Worm (Caenorhabditis elegans) whole organism, early embryonic: ENCODE data around the gene degl-2.
"Not testable (repeated sequence)": the region's sequence is repeated elsewhere in the genome, so short reads cannot be mapped to it uniquely, and the experiment has no call there.

ENCODE experiments used
- B0310.2 ChIP-seq: sonication (generic microtip); optimal IDR thresholded peaks from 2 replicates; lab custom pipeline; 2016; ENCODE audit warnings: mild to moderate bottlenecking, missing genetic modification characterization, missing compliant biosample characterization
- F13C5.2 ChIP-seq: sonication (generic microtip); optimal IDR thresholded peaks from 2 replicates; lab custom pipeline; 2017; ENCODE audit warnings: mild to moderate bottlenecking, missing genetic modification characterization, inconsistent platforms, missing compliant biosample characterization
- aly-1 ChIP-seq: sonication (generic microtip); optimal IDR thresholded peaks from 2 replicates; lab custom pipeline; 2016; ENCODE audit warnings: missing genetic modification characterization, missing compliant biosample characterization
- ama-1 ChIP-seq: fragments of 150-350 bp; optimal IDR thresholded peaks from 2 replicates; lab custom pipeline; 2014
- ceh-13 ChIP-seq: fragments of 200-800 bp; sonication (Bioruptor generic); optimal IDR thresholded peaks from 2 replicates; lab custom pipeline; 2018; ENCODE audit warnings: mild to moderate bottlenecking, missing genetic modification characterization, missing compliant biosample characterization
- ceh-36 ChIP-seq: sonication (generic microtip); optimal IDR thresholded peaks from 2 replicates; lab custom pipeline; 2016; ENCODE audit warnings: missing genetic modification characterization, inconsistent platforms, missing compliant biosample characterization
- ets-7 ChIP-seq: sonication (generic microtip); optimal IDR thresholded peaks from 2 replicates; lab custom pipeline; 2016; ENCODE audit warnings: missing genotype, missing genetic modification characterization, missing compliant biosample characterization
- flt-1 ChIP-seq: fragments of 200-800 bp; sonication (Bioruptor generic); IDR thresholded peaks from 2 replicates; pipeline ENCODE4 v1.3.6; 2022; ENCODE audit warnings: missing genetic modification characterization, missing compliant biosample characterization
- hmbx-1 ChIP-seq: sonication (generic microtip); optimal IDR thresholded peaks from 2 replicates; lab custom pipeline; 2016; ENCODE audit warnings: mild to moderate bottlenecking, missing genetic modification characterization, missing compliant biosample characterization
- hmg-4 ChIP-seq: fragments of 200-800 bp; sonication (Bioruptor generic); optimal IDR thresholded peaks from 2 replicates; lab custom pipeline; 2018; ENCODE audit warnings: mild to moderate bottlenecking, missing genetic modification characterization, missing compliant biosample characterization
- hnd-1 ChIP-seq: sonication (generic microtip); optimal IDR thresholded peaks from 2 replicates; lab custom pipeline; 2016; ENCODE audit warnings: missing genetic modification characterization, missing compliant biosample characterization
- pes-1 ChIP-seq: fragments of 200-800 bp; sonication (Bioruptor generic); IDR thresholded peaks from 2 replicates; pipeline ENCODE4 v1.3.6; 2022; ENCODE audit warnings: missing genetic modification reagents, missing genetic modification characterization, missing compliant biosample characterization
- scrt-1 ChIP-seq: fragments of 200-800 bp; sonication (Bioruptor generic); IDR thresholded peaks from 2 replicates; pipeline ENCODE4 v1.3.6; 2022; ENCODE audit warnings: missing genetic modification characterization, missing compliant biosample characterization
- sea-1 ChIP-seq: fragments of 200-800 bp; sonication (Bioruptor generic); conservative IDR thresholded peaks from 2 replicates; pipeline ENCODE4 v1.3.6; 2022; ENCODE audit warnings: missing genetic modification characterization, missing compliant biosample characterization
- tbx-11 ChIP-seq: fragments of 200-800 bp; sonication (Bioruptor generic); IDR thresholded peaks from 2 replicates; pipeline ENCODE4 v1.3.6; 2022; ENCODE audit warnings: missing genetic modification characterization, missing compliant biosample characterization
- tbx-37 ChIP-seq: fragments of 200-800 bp; sonication (Bioruptor generic); conservative IDR thresholded peaks from 2 replicates; pipeline ENCODE4 v1.3.6; 2022; ENCODE audit warnings: missing genetic modification reagents, missing genetic modification characterization, missing compliant biosample characterization
- tra-4 ChIP-seq: sonication (generic microtip); optimal IDR thresholded peaks from 2 replicates; lab custom pipeline; 2017; ENCODE audit warnings: missing genetic modification characterization, missing compliant biosample characterization

Gene degl-2

DNA sequence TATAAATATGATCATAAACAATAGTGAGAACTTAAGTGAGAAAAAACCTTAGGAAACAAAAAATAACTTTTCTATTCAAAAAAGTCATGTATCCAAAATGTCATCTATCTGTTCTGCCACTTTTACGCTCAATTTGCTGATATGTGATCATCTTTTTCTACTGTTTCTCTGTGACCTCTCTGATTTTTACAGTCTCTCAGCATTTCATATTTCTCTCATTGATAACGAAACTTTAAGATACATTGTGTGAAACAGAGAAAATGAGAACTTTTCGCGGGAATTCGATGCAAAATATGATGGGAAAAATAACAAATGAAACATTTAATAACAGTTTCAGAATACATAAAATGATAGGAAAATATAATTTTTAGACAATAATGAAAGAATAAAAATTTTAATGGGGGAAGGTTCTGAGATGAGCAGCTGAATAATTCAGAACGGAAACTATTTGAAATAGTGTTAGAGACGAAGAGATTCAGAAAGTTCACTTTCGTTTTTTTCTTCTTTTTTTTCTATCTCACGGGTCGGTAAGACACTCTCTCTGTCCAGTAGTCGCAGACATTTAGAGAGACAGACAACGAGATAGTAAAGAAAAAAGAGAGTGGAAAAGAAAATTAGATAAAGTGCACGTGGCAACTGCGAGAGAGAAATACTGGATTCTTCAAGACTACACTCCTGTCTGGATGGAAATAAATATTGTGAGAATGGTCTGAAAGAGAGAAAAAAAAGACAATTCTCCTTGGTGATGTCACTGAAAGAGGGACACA is 34.1 kb downstream of the degl-2 start:
- TF ChIP-seq ama-1 (lab: Kevin White, UChicago) (no peak), ets-7 (no peak), tbx-11 (no peak), ceh-36 (tag; lab: Kevin White, UChicago) (no peak), sea-1 (GFP tag; lab: Robert Waterston, UW) (no peak), scrt-1 (no peak), hmg-4 (no peak), hmbx-1 (tag; lab: Kevin White, UChicago) (no peak), hnd-1 (tag; lab: Kevin White, UChicago) (no peak), F13C5.2 (tag; lab: Kevin White, UChicago) (no peak), pes-1 (no peak), aly-1 (tag; lab: Kevin White, UChicago) (no peak), B0310.2 (tag; lab: Kevin White, UChicago) (no peak), flt-1 (GFP tag; lab: Robert Waterston, UW) (no peak), tra-4 (tag; lab: Kevin White, UChicago) (no peak)

DNA sequence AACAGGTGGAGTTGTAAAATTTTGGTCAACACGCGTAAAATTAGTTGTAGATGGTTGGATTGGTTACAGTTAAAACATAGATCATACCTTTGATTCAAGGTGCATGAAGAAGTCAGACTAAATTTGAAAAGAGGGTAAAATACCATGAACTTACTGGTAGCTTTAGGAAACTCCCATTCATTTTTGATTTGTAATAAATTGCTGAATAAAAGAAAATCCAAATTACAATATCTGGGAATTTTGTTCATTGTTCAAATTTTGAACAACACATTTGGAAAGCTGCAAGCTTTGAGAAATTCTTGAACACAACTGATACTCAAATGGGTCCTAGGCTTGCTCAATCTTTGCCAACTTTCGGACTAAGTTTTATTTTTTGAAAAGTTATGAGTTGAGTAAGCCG is 34.7 kb downstream of the degl-2 start:
- TF ChIP-seq hmg-4: no peak
- TF ChIP-seq aly-1 (tag; lab: Kevin White, UChicago): no peak
- no peak for TF ChIP-seq ama-1 (lab: Kevin White, UChicago)
- TF ChIP-seq tbx-11: no peak
- TF ChIP-seq tra-4 (tag; lab: Kevin White, UChicago): no peak
- no peak for TF ChIP-seq flt-1 (GFP tag; lab: Robert Waterston, UW)
- no peak for TF ChIP-seq ceh-36 (tag; lab: Kevin White, UChicago)
- TF ChIP-seq scrt-1: no peak
- TF ChIP-seq hmbx-1 (tag; lab: Kevin White, UChicago): no peak
- TF ChIP-seq sea-1 (GFP tag; lab: Robert Waterston, UW): no peak
- TF ChIP-seq F13C5.2 (tag; lab: Kevin White, UChicago): no peak
- no peak for TF ChIP-seq tbx-37
- no peak for TF ChIP-seq B0310.2 (tag; lab: Kevin White, UChicago)
- no peak for TF ChIP-seq ets-7
- no peak for TF ChIP-seq ceh-13 (GFP tag; lab: Kevin White, UChicago)
- TF ChIP-seq pes-1: no peak
- TF ChIP-seq hnd-1 (tag; lab: Kevin White, UChicago): no peak

DNA sequence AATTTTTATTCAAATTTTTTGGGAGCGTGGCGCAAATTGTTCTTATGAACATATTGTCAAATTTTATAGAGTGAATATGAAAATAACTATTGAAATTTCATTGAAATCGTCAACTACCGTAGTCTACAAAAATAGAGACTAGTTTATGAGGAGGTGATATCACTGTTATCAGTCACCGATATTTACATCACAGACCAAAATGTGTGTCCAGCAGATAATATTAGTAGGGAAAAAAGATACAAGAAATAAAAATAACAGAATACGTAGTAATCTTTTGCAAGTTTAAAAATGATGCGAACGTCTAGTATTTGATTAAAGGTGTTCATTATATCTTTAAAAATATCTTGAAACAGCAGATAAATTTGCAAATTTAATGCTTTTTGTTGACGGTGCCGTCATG is 36.0 kb downstream of the degl-2 start:
- TF ChIP-seq pes-1 (no peak), tbx-37 (no peak), hmbx-1 (tag; lab: Kevin White, UChicago) (no peak), tbx-11 (no peak)

DNA sequence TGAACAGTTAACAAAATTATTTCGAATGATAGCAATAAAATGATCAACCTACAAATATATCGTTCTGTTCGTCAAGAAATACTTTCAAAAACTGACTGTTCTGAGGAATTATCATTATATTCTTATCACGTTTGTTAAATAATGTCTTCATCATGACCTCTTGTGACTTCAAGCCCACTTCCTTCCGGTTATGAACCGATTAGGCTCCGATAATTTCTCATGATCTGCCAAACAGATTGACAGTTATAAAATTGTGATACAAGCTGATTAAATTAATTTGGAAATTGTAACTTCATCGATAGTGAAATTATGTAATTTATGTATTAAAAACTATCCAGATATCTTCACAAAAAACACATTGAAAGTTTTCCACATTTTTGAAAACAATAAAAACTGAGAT is 37.6 kb downstream of the degl-2 start, which contains the start of gene ins-8:
Gene ins-8 (minus strand): TSS at position 101 of the 400 bp plus-strand sequence.
- TF ChIP-seq ceh-13 (GFP tag; lab: Kevin White, UChicago) (no peak), hmbx-1 (tag; lab: Kevin White, UChicago) (no peak), tra-4 (tag; lab: Kevin White, UChicago) (no peak), ceh-36 (tag; lab: Kevin White, UChicago) (no peak)

DNA sequence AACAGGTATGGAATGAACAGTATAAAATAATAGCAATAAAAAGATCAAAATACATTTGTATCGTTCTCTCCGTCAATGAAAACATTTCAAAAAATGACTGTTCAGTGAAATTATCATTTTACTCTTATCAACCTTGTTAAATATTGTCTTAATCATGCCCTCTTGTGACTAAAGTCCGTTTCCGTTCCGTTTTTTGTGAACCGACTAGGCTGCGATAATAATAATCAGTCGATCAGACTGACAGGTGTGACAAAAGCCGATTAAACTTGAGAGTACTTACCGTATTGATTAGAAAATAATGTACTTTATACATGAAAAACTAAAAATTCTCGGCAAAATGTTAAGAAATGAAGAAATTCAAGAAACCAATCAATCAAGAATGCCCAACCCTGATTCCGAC is 39.2 kb downstream of the degl-2 start, which contains the start of gene ins-7:
Gene ins-7 (minus strand): TSS at position 332 of the 400 bp plus-strand sequence.
- TF ChIP-seq aly-1 (tag; lab: Kevin White, UChicago) (no peak), scrt-1 (no peak)

DNA sequence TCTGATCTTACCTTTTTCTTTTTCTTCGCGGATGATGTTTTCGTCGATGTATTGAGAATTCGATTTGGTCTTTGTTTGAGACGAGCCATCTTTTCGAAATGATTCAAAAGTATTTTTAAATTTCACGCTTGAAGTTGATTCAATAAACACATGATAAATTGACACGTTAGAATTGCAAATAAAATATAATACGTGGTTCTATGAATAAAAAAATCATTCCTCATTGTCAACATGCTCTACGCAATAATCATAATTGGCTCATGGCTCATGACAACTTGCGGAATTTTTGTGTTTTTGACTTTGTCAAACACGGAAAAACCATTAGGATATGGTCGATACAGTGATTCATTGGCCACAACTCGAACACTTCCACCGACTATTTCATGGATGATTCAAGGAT is 40.1 kb downstream of the degl-2 start, which contains the start of the genes htas-1 and ZK1251.3:
Gene htas-1 (minus strand): TSS at position 101 of the 400 bp plus-strand sequence.
Gene ZK1251.3 (plus strand): TSS at position 226 of the 400 bp plus-strand sequence.
- TF ChIP-seq ceh-13 (GFP tag; lab: Kevin White, UChicago) (no peak), aly-1 (tag; lab: Kevin White, UChicago) (no peak), tbx-11 (no peak), hnd-1 (tag; lab: Kevin White, UChicago) (no peak)

DNA sequence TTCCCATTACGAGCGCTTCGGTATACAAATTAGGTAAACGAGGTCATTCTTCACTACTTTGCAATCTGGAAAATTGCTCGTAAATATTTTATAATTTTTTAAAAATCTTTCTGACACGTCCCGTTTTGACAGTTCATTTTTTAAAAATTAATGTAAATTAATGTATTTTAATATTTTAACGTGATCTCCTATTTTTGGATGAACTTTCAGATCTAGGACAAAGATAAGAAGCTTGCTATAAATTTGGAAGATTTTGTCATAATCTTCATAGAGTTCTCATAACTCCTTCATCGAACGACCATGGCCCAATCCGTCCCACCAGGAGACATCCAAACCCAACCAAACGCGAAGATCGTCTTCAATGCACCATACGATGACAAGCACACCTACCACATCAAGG is 45.4 kb downstream of the degl-2 start, which contains the start of gene msp-76:
Gene msp-76 (plus strand): TSS at position 301 of the 400 bp plus-strand sequence.
- not testable (repeated sequence) for TF ChIP-seq F13C5.2 (tag; lab: Kevin White, UChicago); ceh-36 (tag; lab: Kevin White, UChicago); hmg-4

DNA sequence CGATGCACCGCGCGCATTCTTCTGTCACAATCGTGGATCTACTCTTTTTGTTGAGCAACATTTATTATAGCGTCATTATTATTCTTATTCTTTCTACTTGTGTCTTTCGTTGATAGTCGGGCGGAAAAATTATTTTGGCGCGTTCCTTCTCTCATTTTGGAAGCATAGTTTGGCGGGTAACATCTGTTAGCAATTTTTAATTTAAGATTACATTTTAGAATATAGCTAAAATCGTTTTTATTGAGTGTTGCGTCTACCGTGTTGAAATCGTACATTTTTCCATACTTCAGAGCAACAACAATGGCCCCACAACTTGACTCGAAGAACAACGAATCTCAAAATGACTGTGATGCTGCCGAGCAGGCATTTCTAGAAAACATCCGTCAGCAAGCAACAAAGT is 47.4 kb downstream of the degl-2 start, which contains the start of gene sdz-36:
Gene sdz-36 (plus strand): TSS at position 301 of the 400 bp plus-strand sequence.
- TF ChIP-seq F13C5.2 (tag; lab: Kevin White, UChicago) (no peak), sea-1 (GFP tag; lab: Robert Waterston, UW) (no peak), B0310.2 (tag; lab: Kevin White, UChicago) (no peak), pes-1 (no peak), scrt-1 (no peak), tbx-37 (no peak), ceh-36 (tag; lab: Kevin White, UChicago) (no peak), aly-1 (tag; lab: Kevin White, UChicago) (no peak)
